Worm (Caenorhabditis elegans): ENCODE results near the gene R144.6.
A peak's percentile ranks its signal among the peaks of the same experiment; 100 is the strongest.
"Not testable (repeated sequence)": the region's sequence is repeated elsewhere in the genome, so short reads cannot be mapped to it uniquely, and the experiment has no call there.

R144.6 gene

ce11 chrIII:4986790-4987259 is 17.7 kb downstream of the R144.6 start, which contains the start of the genes C27F2.10 and wdr-60 (continued):
- TF ChIP-seq mxl-3 (GFP tag; optimal IDR thresholded peaks at IDR 0.05) = no peak

DNA sequence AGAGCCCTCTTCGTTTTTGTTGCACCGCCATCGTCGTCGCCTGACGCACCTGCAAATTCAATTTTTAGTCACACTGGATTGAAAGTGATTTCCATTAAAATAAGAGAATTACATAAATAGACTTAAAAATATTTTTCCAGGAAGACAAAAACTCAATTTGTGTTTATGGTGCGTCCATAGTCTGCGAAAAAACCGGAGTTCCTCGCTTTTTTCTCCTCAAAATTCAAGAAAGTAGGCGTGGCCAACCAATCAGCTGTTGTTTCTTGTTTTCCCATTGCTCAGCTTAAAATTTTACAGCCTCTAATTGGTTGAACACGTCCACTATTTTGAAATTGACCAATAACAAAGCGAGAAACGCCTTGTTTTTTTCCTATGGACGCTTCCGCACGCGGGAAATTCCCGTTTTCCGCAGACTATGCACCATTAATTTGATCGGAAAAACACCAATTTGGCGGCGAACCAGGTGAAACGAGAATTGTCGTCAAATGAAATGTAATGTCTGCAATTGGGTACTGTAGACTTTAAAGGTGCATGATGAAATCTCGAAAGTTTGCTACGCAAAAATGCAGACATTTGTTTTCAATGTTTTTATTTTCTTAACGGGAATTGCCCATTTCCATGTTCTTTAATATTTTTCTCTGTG is 20.0 kb downstream of the R144.6 start, which contains the start of gene C27F2.7:
Gene C27F2.7, minus strand, starts transcription at position 51 of the 643 bp plus-strand sequence.
- no peak for TF ChIP-seq fkh-10 (GFP tag; optimal IDR thresholded peaks at IDR 0.05)
- peak; percentile 41 for TF ChIP-seq unc-130 (GFP tag; optimal IDR thresholded peaks at IDR 0.05)
- TF ChIP-seq rbr-2 (tag; optimal IDR thresholded peaks at IDR 0.05) = no peak
- TF ChIP-seq unc-39 (tag; optimal IDR thresholded peaks at IDR 0.05) = no peak
- TF ChIP-seq tra-1 (GFP tag; IDR thresholded peaks at IDR 0.05) = no peak
- peak; percentile 11 for TF ChIP-seq F49E8.2 (tag; optimal IDR thresholded peaks at IDR 0.05; ENCODE audit: borderline replicate concordance)
- TF ChIP-seq egl-27 (tag; optimal IDR thresholded peaks at IDR 0.05) = no peak
- peak; percentile 35; the same call in 1 of the 2 replicates for TF ChIP-seq Y48G9A.11 (GFP tag; IDR thresholded peaks at IDR 0.05)

ce11 chrIII:4983961-4984360 is 20.6 kb downstream of the R144.6 start:
- peak in 1 of 2 experiments; percentile 92 for TF ChIP-seq unc-62 (GFP tag; optimal IDR thresholded peaks at IDR 0.05 in 1 of 2)
- TF ChIP-seq unc-62 (tag; optimal IDR thresholded peaks at IDR 0.05) = no peak
- TF ChIP-seq hmg-1.1 (GFP tag; IDR thresholded peaks at IDR 0.05) = no peak
- TF ChIP-seq nhr-111 (GFP tag; optimal IDR thresholded peaks at IDR 0.05) = no peak

DNA sequence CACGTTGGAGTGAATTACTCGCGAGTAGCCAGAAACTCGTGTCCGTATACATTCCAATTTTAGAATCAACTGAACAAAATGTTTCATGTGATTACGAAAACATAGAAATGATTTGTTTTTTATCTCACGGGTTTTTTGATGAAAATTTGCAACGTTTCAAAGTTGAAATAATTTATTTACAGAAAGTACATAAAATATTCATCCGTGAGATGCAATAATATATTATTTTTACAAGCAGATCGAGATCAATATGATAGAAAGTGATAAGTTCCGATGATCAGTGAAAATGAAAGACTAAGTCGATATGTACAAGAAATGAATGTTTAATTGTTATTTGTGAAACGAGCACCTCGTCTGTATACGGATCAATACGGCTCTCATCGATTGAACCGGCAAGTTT is 24.2 kb downstream of the R144.6 start, which contains the start of gene C27F2.6:
Gene C27F2.6, minus strand, starts transcription at position 101 of the 400 bp plus-strand sequence.
- not testable (repeated sequence) for TF ChIP-seq aha-1 (tag); hmg-1.1 (GFP tag; IDR thresholded peaks at IDR 0.05); nhr-10 (tag; optimal IDR thresholded peaks at IDR 0.05)

DNA sequence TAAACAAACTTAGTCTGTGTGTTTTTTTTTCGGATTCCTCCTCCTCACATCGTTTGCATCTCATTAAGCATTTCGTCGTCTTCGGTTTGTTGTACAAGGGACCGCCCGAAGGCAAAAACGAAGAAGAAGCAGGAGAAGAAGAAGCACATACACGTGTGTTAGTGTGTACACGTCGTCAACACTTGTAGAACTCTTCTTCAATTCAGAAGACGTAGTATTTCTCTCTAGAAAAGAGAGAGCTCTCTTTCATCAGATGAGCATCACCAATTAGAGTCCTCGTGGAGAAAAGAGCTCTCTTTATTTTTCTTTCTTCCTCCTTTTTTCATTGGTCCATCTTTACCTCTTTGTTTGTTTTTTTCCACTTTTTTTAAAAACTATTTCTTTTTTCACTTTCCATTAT is 36.4 kb downstream of the R144.6 start:
- TF ChIP-seq mdl-1 (tag; optimal IDR thresholded peaks at IDR 0.05) (peak in 1 of 2 experiments; percentile 53), ctbp-1 (GFP tag; IDR thresholded peaks at IDR 0.05) (0 out of 2 replicates have a peak, but pooled peaks have one; percentile 22), ceh-62 (tag; optimal IDR thresholded peaks at IDR 0.05) (no peak)

ce11 chrIII:4967236-4967635 is 37.3 kb downstream of the R144.6 start:
- peak in 1 of 2 experiments; percentile 31 for TF ChIP-seq lsy-2 (tag; optimal IDR thresholded peaks at IDR 0.05)
- no peak for TF ChIP-seq unc-39 (tag; optimal IDR thresholded peaks at IDR 0.05)
- TF ChIP-seq fkh-10 (GFP tag; optimal IDR thresholded peaks at IDR 0.05) = peak; percentile 79
- TF ChIP-seq dmd-6 (GFP tag; IDR thresholded peaks at IDR 0.05) = no peak
- TF ChIP-seq nhr-237 (tag; optimal IDR thresholded peaks at IDR 0.05) = no peak
- no peak for TF ChIP-seq mdt-29 (GFP tag; IDR thresholded peaks at IDR 0.05)
- TF ChIP-seq ceh-28 (tag; optimal IDR thresholded peaks at IDR 0.05) = no peak
- TF ChIP-seq ces-1 (GFP tag; optimal IDR thresholded peaks at IDR 0.05) = peak; percentile 95
- 0 out of 2 replicates have a peak, but pooled peaks have one; percentile 23 for TF ChIP-seq ctbp-1 (GFP tag; IDR thresholded peaks at IDR 0.05)
- no peak for TF ChIP-seq lin-38 (GFP tag; IDR thresholded peaks at IDR 0.05)
- TF ChIP-seq unc-62 (GFP tag; optimal IDR thresholded peaks at IDR 0.05 in 1 of 2) = no peak
- no peak for TF ChIP-seq unc-62 (tag; optimal IDR thresholded peaks at IDR 0.05)

- TF ChIP-seq sdz-12 (GFP tag; optimal IDR thresholded peaks at IDR 0.05) (no peak), lin-15B (tag; optimal IDR thresholded peaks at IDR 0.05) (no peak), nhr-11 (tag; optimal IDR thresholded peaks at IDR 0.05) (no peak)
Measured at ce11 chrIII:4965271-4965670, 39.2 kb downstream of the R144.6 start, which contains the start of gene nca-2. TSS of gene nca-2 (plus strand) at chrIII:4965571.

Measured in whole organism, L4 larva.